Fruit fly (Drosophila melanogaster) whole organism, pupa: Measurements from ENCODE around the gene PolrMT.

Source experiments
- CG10348 ChIP-seq: fragments of 200-800 bp; sonication (Bioruptor generic); IDR thresholded peaks from 2 replicates; pipeline ENCODE4 v1.3.6; 2022; ENCODE audit warnings: missing biosample characterization, missing genetic modification characterization
- CG12605 ChIP-seq: fragments of 200-800 bp; sonication (Bioruptor generic); IDR thresholded peaks from 2 replicates; pipeline ENCODE4 v1.3.6; 2022; ENCODE audit warnings: missing biosample characterization, missing genetic modification characterization
- CG13204 ChIP-seq: fragments of 200-800 bp; sonication (Bioruptor generic); optimal IDR thresholded peaks from 2 replicates; lab custom pipeline; 2018; ENCODE audit warnings: missing biosample characterization, mild to moderate bottlenecking, missing genetic modification characterization, moderate library complexity
- CG14655 ChIP-seq: fragments of 200-800 bp; sonication (Bioruptor generic); optimal IDR thresholded peaks from 3 replicates; lab custom pipeline; 2017; ENCODE audit warnings: mild to moderate bottlenecking, missing biosample characterization, missing genetic modification reagents, missing genetic modification characterization
- CG15710 ChIP-seq: fragments of 200-800 bp; sonication (Bioruptor generic); optimal IDR thresholded peaks from 2 replicates; lab custom pipeline; 2018; ENCODE audit warnings: missing biosample characterization, mild to moderate bottlenecking, missing genetic modification characterization, moderate library complexity
- CG17806 ChIP-seq: fragments of 200-800 bp; sonication (Bioruptor generic); optimal IDR thresholded peaks from 2 replicates; lab custom pipeline; 2018; ENCODE audit warnings: missing biosample characterization, mild to moderate bottlenecking, missing genetic modification characterization, moderate library complexity
- CG32121 ChIP-seq: fragments of 200-800 bp; sonication (Bioruptor generic); IDR thresholded peaks from 2 replicates; pipeline ENCODE4 v1.3.6; 2022; ENCODE audit warnings: missing biosample characterization, missing genetic modification characterization
- CG34367 ChIP-seq: fragments of 200-800 bp; sonication (Bioruptor generic); optimal IDR thresholded peaks from 2 replicates; lab custom pipeline; 2018; ENCODE audit warnings: missing biosample characterization, mild to moderate bottlenecking, missing genetic modification characterization
- CG4496 ChIP-seq: fragments of 200-800 bp; sonication (Bioruptor generic); IDR thresholded peaks from 3 replicates; pipeline ENCODE4 v1.3.6; 2022; ENCODE audit warnings: missing biosample characterization, missing genetic modification characterization
- CG8159 ChIP-seq: fragments of 200-800 bp; sonication (Bioruptor generic); optimal IDR thresholded peaks from 3 replicates; lab custom pipeline; 2018; ENCODE audit warnings: missing biosample characterization, mild to moderate bottlenecking, missing genetic modification characterization, moderate library complexity
- CG8301 ChIP-seq: fragments of 200-800 bp; sonication (Bioruptor generic); optimal IDR thresholded peaks from 2 replicates; lab custom pipeline; 2018; ENCODE audit warnings: missing biosample characterization, mild to moderate bottlenecking, missing genetic modification characterization
- CG9948 ChIP-seq: fragments of 200-800 bp; sonication (Bioruptor generic); optimal IDR thresholded peaks from 2 replicates; lab custom pipeline; 2018; ENCODE audit warnings: missing biosample characterization, mild to moderate bottlenecking, missing genetic modification characterization, moderate library complexity
- D1 ChIP-seq: fragments of 200-800 bp; sonication (Bioruptor generic); optimal IDR thresholded peaks from 2 replicates; lab custom pipeline; 2018; ENCODE audit warnings: missing biosample characterization, mild to moderate bottlenecking, missing genetic modification characterization, moderate library complexity
- EcR ChIP-seq: fragments of 200-800 bp; sonication (Bioruptor generic); optimal IDR thresholded peaks from 3 replicates; lab custom pipeline; 2019; ENCODE audit warnings: missing biosample characterization, missing genetic modification characterization, mild to moderate bottlenecking, moderate library complexity, missing genetic modification reagents
- Ets98B ChIP-seq: fragments of 200-800 bp; sonication (Bioruptor generic); IDR thresholded peaks from 2 replicates; pipeline ENCODE4 v1.3.6; 2022; ENCODE audit warnings: missing biosample characterization, missing genetic modification characterization
- Pif1A ChIP-seq: fragments of 200-800 bp; sonication (Bioruptor generic); optimal IDR thresholded peaks from 3 replicates; lab custom pipeline; 2016; ENCODE audit warnings: missing biosample characterization, missing genetic modification characterization
- Pif1B ChIP-seq: fragments of 200-800 bp; sonication (Bioruptor generic); optimal IDR thresholded peaks from 3 replicates; lab custom pipeline; 2016; ENCODE audit warnings: missing biosample characterization, missing genetic modification characterization
- Snoo ChIP-seq: fragments of 200-800 bp; sonication (Bioruptor generic); optimal IDR thresholded peaks from 3 replicates; lab custom pipeline; 2017; ENCODE audit warnings: missing biosample characterization, mild to moderate bottlenecking, missing genetic modification characterization, inconsistent platforms
- fd96Ca ChIP-seq: fragments of 200-800 bp; sonication (Bioruptor generic); IDR thresholded peaks from 3 replicates; pipeline ENCODE4 v1.3.6; 2022; ENCODE audit warnings: missing biosample characterization, missing genetic modification characterization
- gl ChIP-seq: fragments of 200-800 bp; sonication (Bioruptor generic); optimal IDR thresholded peaks from 2 replicates; lab custom pipeline; 2018; ENCODE audit warnings: missing biosample characterization, mild to moderate bottlenecking, missing genetic modification characterization
- rn ChIP-seq: fragments of 200-800 bp; sonication (Bioruptor generic); IDR thresholded peaks from 2 replicates; pipeline ENCODE4 v1.3.6; 2022; ENCODE audit warnings: missing biosample characterization, missing genetic modification characterization

Gene PolrMT

dm6 chr2L:1108029-1108688 is at the start of gene PolrMT, which contains the start of gene CG14339:
Gene PolrMT (minus strand): TSS chr2L:1108373.
Gene CG14339 (plus strand): TSS chr2L:1108540.
- TF ChIP-seq D1 (tag; lab: Kevin White, UChicago) = no peak
- no peak for TF ChIP-seq CG8159 (tag; lab: Kevin White, UChicago)
- TF ChIP-seq Pif1A = no peak
- TF ChIP-seq Snoo = no peak
- no peak for TF ChIP-seq CG14655 (GFP tag; lab: Kevin White, UChicago)
- no peak for TF ChIP-seq CG4496 (GFP tag; lab: Robert Waterston, UW)
- TF ChIP-seq CG15710 (tag; lab: Kevin White, UChicago) = no peak
- no peak for TF ChIP-seq gl (tag; lab: Kevin White, UChicago)
- no peak for TF ChIP-seq CG12605 (GFP tag; lab: Robert Waterston, UW)
- no peak for TF ChIP-seq CG9948 (tag; lab: Kevin White, UChicago)
- TF ChIP-seq EcR (GFP tag; lab: Kevin White, UChicago) = no peak
- no peak for TF ChIP-seq CG8301 (tag; lab: Kevin White, UChicago)
- no peak for TF ChIP-seq CG10348
- TF ChIP-seq rn (GFP tag; lab: Robert Waterston, UW) = no peak
- TF ChIP-seq CG17806 = no peak
- no peak for TF ChIP-seq Pif1B (GFP tag; lab: Kevin White, UChicago)
- no peak for TF ChIP-seq fd96Ca
- TF ChIP-seq Ets98B (GFP tag; lab: Robert Waterston, UW) = no peak
- TF ChIP-seq CG13204 (GFP tag; lab: Kevin White, UChicago) = no peak
- TF ChIP-seq CG32121 = no peak
- TF ChIP-seq, all 21 proteins: peak for 0

DNA sequence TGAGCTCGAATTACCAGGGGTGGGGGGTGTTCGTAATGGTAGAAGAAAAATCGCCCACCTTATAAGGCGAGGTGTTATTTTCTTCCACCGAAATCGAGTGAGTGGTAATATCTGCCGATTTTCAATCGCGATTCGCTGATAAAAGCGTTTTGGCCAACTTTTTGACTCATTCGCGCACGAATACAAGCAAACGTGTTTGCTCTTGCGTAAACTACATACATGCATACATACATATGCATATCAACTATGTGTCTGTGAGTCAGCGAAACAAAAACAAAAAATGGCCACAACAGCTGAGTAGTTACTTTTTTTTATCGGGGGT is 49.1 kb upstream of the PolrMT start:
- TF ChIP-seq CG13204 (GFP tag; lab: Kevin White, UChicago) (no peak), CG15710 (tag; lab: Kevin White, UChicago) (peak; percentile 5)
- TF ChIP-seq, all 21 proteins: peak for 1

DNA sequence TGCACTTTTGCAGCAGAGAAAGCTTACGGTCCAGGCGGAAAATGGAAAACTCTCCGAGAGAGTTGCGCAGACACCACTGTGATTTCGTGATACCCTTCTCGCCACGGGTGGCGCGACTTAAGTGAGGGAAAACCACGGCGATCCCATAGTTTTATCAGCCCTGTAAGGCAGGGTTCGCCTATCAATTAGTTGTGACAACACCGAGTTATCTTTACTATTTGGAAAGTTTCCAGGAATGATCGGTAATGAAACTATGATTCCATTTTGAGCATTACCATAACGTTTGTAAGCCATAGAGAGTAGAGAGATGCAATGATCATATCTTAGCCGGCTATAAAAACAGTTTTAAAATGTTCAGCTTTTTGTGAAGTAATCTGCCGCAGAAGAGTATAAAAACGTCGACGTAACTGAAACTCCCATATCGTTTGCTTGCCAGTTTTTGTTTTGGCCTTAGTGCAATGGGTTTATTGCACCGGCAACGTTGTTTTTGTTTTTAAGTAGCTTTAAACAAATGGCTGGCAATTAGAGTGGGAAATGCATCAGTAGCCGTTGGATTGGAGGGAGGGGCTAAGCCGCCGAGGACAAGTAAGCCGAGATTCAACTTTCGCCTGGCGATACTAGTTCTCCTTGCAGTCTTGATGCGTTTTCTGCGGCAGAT is 48.5 kb upstream of the PolrMT start:
- TF ChIP-seq CG32121 = no peak
- no peak for TF ChIP-seq CG4496 (GFP tag; lab: Robert Waterston, UW)
- no peak for TF ChIP-seq Pif1B (GFP tag; lab: Kevin White, UChicago)
- TF ChIP-seq CG12605 (GFP tag; lab: Robert Waterston, UW) = no peak
- TF ChIP-seq rn (GFP tag; lab: Robert Waterston, UW) = no peak
- TF ChIP-seq CG13204 (GFP tag; lab: Kevin White, UChicago) = no peak
- no peak for TF ChIP-seq CG14655 (GFP tag; lab: Kevin White, UChicago)
- TF ChIP-seq Pif1A = no peak
- TF ChIP-seq, all 21 proteins: peak for 0

- TF ChIP-seq CG32121 = no peak
- TF ChIP-seq CG8301 (tag; lab: Kevin White, UChicago) = no peak
- TF ChIP-seq gl (tag; lab: Kevin White, UChicago) = no peak
- no peak for TF ChIP-seq D1 (tag; lab: Kevin White, UChicago)
- no peak for TF ChIP-seq CG10348
- TF ChIP-seq Ets98B (GFP tag; lab: Robert Waterston, UW) = no peak
- TF ChIP-seq CG12605 (GFP tag; lab: Robert Waterston, UW) = no peak
- no peak for TF ChIP-seq CG17806
- TF ChIP-seq CG15710 (tag; lab: Kevin White, UChicago) = no peak
- no peak for TF ChIP-seq CG9948 (tag; lab: Kevin White, UChicago)
- no peak for TF ChIP-seq CG13204 (GFP tag; lab: Kevin White, UChicago)
- TF ChIP-seq fd96Ca = no peak
Measured at dm6 chr2L:1152693-1153092, 44.5 kb upstream of the PolrMT start.

DNA sequence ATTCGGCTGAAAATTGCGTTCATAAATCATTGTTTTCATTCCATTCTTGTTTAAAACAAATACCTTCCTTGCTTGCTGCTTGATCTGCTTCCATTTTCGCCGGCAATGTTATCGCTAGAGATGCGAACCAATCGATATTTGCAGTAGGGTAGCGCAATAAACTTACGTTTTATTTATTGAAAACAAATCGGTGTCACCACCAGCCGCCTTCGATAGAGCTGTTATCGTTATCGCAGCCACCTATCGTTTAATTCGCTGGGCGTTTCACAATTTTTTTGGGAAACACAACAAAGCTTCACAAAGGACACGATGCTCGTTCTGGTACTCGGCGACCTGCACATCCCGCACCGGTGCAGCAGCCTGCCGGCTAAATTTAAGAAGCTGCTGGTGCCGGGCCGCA is 42.4 kb upstream of the PolrMT start, which contains the start of the genes Tfb4 and Vps29:
TSS of gene Tfb4 (minus strand) at position 124 of the 400 bp plus-strand sequence.
TSS of gene Vps29 (plus strand) at position 213 of the 400 bp plus-strand sequence.
- TF ChIP-seq fd96Ca (peak; percentile 47; the same call in 1 of the 3 replicates), Ets98B (GFP tag; lab: Robert Waterston, UW) (peak; percentile 51), Pif1A (no peak), CG15710 (tag; lab: Kevin White, UChicago) (peak; percentile 0), CG34367 (tag; lab: Kevin White, UChicago) (no peak), CG32121 (peak; percentile 30; the same call in 1 of the 2 replicates), CG4496 (GFP tag; lab: Robert Waterston, UW) (peak; percentile 69)

- no peak for TF ChIP-seq EcR (GFP tag; lab: Kevin White, UChicago)
- TF ChIP-seq CG12605 (GFP tag; lab: Robert Waterston, UW) = no peak
- TF ChIP-seq CG15710 (tag; lab: Kevin White, UChicago) = no peak
- TF ChIP-seq CG9948 (tag; lab: Kevin White, UChicago) = no peak
- TF ChIP-seq fd96Ca = no peak
- no peak for TF ChIP-seq rn (GFP tag; lab: Robert Waterston, UW)
Measured at dm6 chr2L:1147656-1148055, 39.5 kb upstream of the PolrMT start.
